Worm (Caenorhabditis elegans) whole organism, L4/young adult: ENCODE results near the gene R02F11.3.
"Not testable (repeated sequence)": the region's sequence is repeated elsewhere in the genome, so short reads cannot be mapped to it uniquely, and the experiment has no call there.

Experiments
- W03F9.2 ChIP-seq: fragments of 150-350 bp; optimal IDR thresholded peaks from 2 replicates; lab custom pipeline; 2014; ENCODE audit warnings: missing biosample characterization, missing genetic modification characterization
- dao-5 ChIP-seq: sonication (generic microtip); optimal IDR thresholded peaks from 2 replicates; lab custom pipeline; 2016; ENCODE audit warnings: missing genotype, missing genetic modification characterization, moderate library complexity, missing compliant biosample characterization
- him-1 ChIP-seq: sonication (generic microtip); optimal IDR thresholded peaks from 2 replicates; lab custom pipeline; 2016; ENCODE audit warnings: missing genotype, missing genetic modification reagents, missing genetic modification characterization, missing compliant biosample characterization

R02F11.3 gene

ce11 chrV:4777388-4777986, 28.3 kb downstream of the R02F11.3 start, which contains the start of gene C18G1.1:
Gene C18G1.1 (plus strand): TSS chrV:4777960.
- no peak for TF ChIP-seq W03F9.2
- no peak for TF ChIP-seq him-1
- no peak for TF ChIP-seq dao-5 (tag; lab: Kevin White, UChicago)

ce11 chrV:4775140-4775539, 30.6 kb downstream of the R02F11.3 start:
- TF ChIP-seq him-1 (no peak), W03F9.2 (no peak), dao-5 (tag; lab: Kevin White, UChicago) (no peak)

- TF ChIP-seq dao-5 (tag; lab: Kevin White, UChicago) (no peak), W03F9.2 (no peak), him-1 (no peak)
Observed at ce11 chrV:4770408-4770947, 35.3 kb downstream of the R02F11.3 start, which contains the start of gene elt-7. Gene elt-7 (plus strand): TSS chrV:4770670.

ce11 chrV:4769633-4770032, 36.1 kb downstream of the R02F11.3 start, which contains the start of gene C18G1.9:
Gene C18G1.9 (minus strand): TSS chrV:4769733.
- TF ChIP-seq W03F9.2 (no peak), dao-5 (tag; lab: Kevin White, UChicago) (no peak), him-1 (no peak)

ce11 chrV:4766501-4766900, 39.2 kb downstream of the R02F11.3 start, which contains the start of gene C18G1.8:
Gene C18G1.8 (minus strand): TSS chrV:4766601.
- TF ChIP-seq W03F9.2: no peak
- TF ChIP-seq him-1: no peak
- no peak for TF ChIP-seq dao-5 (tag; lab: Kevin White, UChicago)

- not testable (repeated sequence) for TF ChIP-seq dao-5 (tag; lab: Kevin White, UChicago); him-1; W03F9.2
Observed at ce11 chrV:4760674-4761073, 45.1 kb downstream of the R02F11.3 start, which contains the start of gene bgnt-1.4. Gene bgnt-1.4 (plus strand): TSS chrV:4760974.

ce11 chrV:4758540-4758939, 47.2 kb downstream of the R02F11.3 start:
- TF ChIP-seq W03F9.2 (no peak), dao-5 (tag; lab: Kevin White, UChicago) (no peak), him-1 (no peak)

ce11 chrV:4758019-4758418, 47.7 kb downstream of the R02F11.3 start:
- no peak for TF ChIP-seq dao-5 (tag; lab: Kevin White, UChicago)
- no peak for TF ChIP-seq him-1
- TF ChIP-seq W03F9.2: no peak

ce11 chrV:4755308-4756029, 50.3 kb downstream of the R02F11.3 start, which contains the start of gene pgl-3:
Gene pgl-3 (plus strand): TSS chrV:4755979.
- TF ChIP-seq him-1 (no peak), dao-5 (tag; lab: Kevin White, UChicago) (no peak), W03F9.2 (no peak)

- TF ChIP-seq dao-5 (tag; lab: Kevin White, UChicago) (no peak), him-1 (no peak), W03F9.2 (no peak)
Observed at ce11 chrV:4754684-4755211, 51.0 kb downstream of the R02F11.3 start.

ce11 chrV:4754123-4754522, 51.6 kb downstream of the R02F11.3 start, which contains the start of gene hil-4:
Gene hil-4 (plus strand): TSS chrV:4754313.
- TF ChIP-seq him-1: no peak
- no peak for TF ChIP-seq W03F9.2
- no peak for TF ChIP-seq dao-5 (tag; lab: Kevin White, UChicago)
